Worm (Caenorhabditis elegans) whole organism, young adult: ENCODE data around the gene F57F4.1.

Experiments
- B0035.1 ChIP-seq: sonication (generic microtip); optimal IDR thresholded peaks from 2 replicates; lab custom pipeline; 2016; ENCODE audit warnings: missing genetic modification characterization, mild to moderate bottlenecking, missing compliant biosample characterization, missing genotype, missing genetic modification reagents
- C06A6.2 ChIP-seq: fragments of 200-800 bp; sonication (Bioruptor generic); conservative IDR thresholded peaks from 2 replicates; pipeline ENCODE4 v1.3.6; 2022; ENCODE audit warnings: missing genetic modification characterization, missing compliant biosample characterization
- C17E4.6 ChIP-seq: fragments of 200-800 bp; sonication (Bioruptor generic); IDR thresholded peaks from 2 replicates; pipeline ENCODE4 v1.3.6; 2022; ENCODE audit warnings: missing genetic modification reagents, missing genetic modification characterization, missing compliant biosample characterization
- F23B12.7 ChIP-seq: sonication (generic microtip); optimal IDR thresholded peaks from 2 replicates; lab custom pipeline; 2017; ENCODE audit warnings: missing genetic modification characterization, mild to moderate bottlenecking, missing compliant biosample characterization, antibody characterized with exemption, moderate library complexity; ENCODE audit not compliant: insufficient read depth
- F33H1.4 ChIP-seq: fragments of 200-800 bp; sonication (Bioruptor generic); IDR thresholded peaks from 2 replicates; pipeline ENCODE4 v1.3.6; 2022; ENCODE audit warnings: missing genetic modification reagents, missing genetic modification characterization, missing compliant biosample characterization
- F37B4.10 ChIP-seq: fragments of 200-800 bp; sonication (Bioruptor generic); IDR thresholded peaks from 2 replicates; pipeline ENCODE4 v1.3.6; 2022; ENCODE audit warnings: missing genetic modification characterization, missing compliant biosample characterization
- F55B11.4 ChIP-seq: sonication (generic microtip); optimal IDR thresholded peaks from 2 replicates; lab custom pipeline; 2016; ENCODE audit warnings: missing compliant biosample characterization, missing genetic modification characterization, borderline replicate concordance; ENCODE audit not compliant: insufficient read depth
- K12H6.12 ChIP-seq: fragments of 200-800 bp; sonication (Bioruptor generic); optimal IDR thresholded peaks from 2 replicates; lab custom pipeline; 2018; ENCODE audit warnings: mild to moderate bottlenecking, missing genetic modification characterization, missing compliant biosample characterization
- T07F8.4 ChIP-seq: sonication (generic microtip); optimal IDR thresholded peaks from 2 replicates; lab custom pipeline; 2016; ENCODE audit warnings: mild to moderate bottlenecking, missing genetic modification characterization, moderate library complexity, missing compliant biosample characterization
- Y53F4B.3 ChIP-seq: fragments of 200-800 bp; sonication (Bioruptor generic); IDR thresholded peaks from 2 replicates; pipeline ENCODE4 v1.3.6; 2022; ENCODE audit warnings: missing genetic modification reagents, missing genetic modification characterization, missing compliant biosample characterization
- Y67H2A.10 ChIP-seq: fragments of 200-800 bp; sonication (Bioruptor generic); conservative IDR thresholded peaks from 2 replicates; pipeline ENCODE4 v1.3.6; 2022; ENCODE audit warnings: missing genetic modification reagents, missing genetic modification characterization, missing compliant biosample characterization
- atf-7 ChIP-seq: sonication (generic microtip); optimal IDR thresholded peaks from 2 replicates; lab custom pipeline; 2017; ENCODE audit warnings: mild to moderate bottlenecking, missing genetic modification characterization, missing compliant biosample characterization
- attf-5 ChIP-seq: fragments of 200-800 bp; sonication (Bioruptor generic); optimal IDR thresholded peaks from 2 replicates; lab custom pipeline; 2018; ENCODE audit warnings: mild to moderate bottlenecking, missing genetic modification characterization, missing compliant biosample characterization
- cebp-1 ChIP-seq, 2 experiments: fragments of 200-800 bp in 1 of 2; sonication (Bioruptor generic) in 1 of 2; sonication (generic microtip) in 1 of 2; IDR thresholded peaks in 1 of 2; optimal IDR thresholded peaks in 1 of 2; 2 replicates each; pipeline versions ENCODE4 v1.3.6 to Lab custom; 2017 to 2022; ENCODE audit warnings: missing compliant biosample characterization in 2 of 2, missing genetic modification characterization in 2 of 2, mild to moderate bottlenecking in 1 of 2, missing genetic modification reagents in 1 of 2, moderate library complexity in 1 of 2
- ceh-27 ChIP-seq: fragments of 200-800 bp; sonication (Bioruptor generic); optimal IDR thresholded peaks from 2 replicates; lab custom pipeline; 2018; ENCODE audit warnings: mild to moderate bottlenecking, missing genetic modification characterization, moderate library complexity, missing compliant biosample characterization
- ceh-58 ChIP-seq: fragments of 200-800 bp; sonication (Bioruptor generic); IDR thresholded peaks from 2 replicates; pipeline ENCODE4 v1.3.6; 2022; ENCODE audit warnings: missing genetic modification characterization, missing compliant biosample characterization
- dox-1 ChIP-seq: fragments of 200-800 bp; sonication (Bioruptor generic); IDR thresholded peaks from 2 replicates; pipeline ENCODE4 v1.3.6; 2022; ENCODE audit warnings: missing genetic modification reagents, missing genetic modification characterization, missing compliant biosample characterization
- ets-4 ChIP-seq: fragments of 200-800 bp; sonication (Bioruptor generic); optimal IDR thresholded peaks from 2 replicates; lab custom pipeline; 2018; ENCODE audit warnings: mild to moderate bottlenecking, missing genetic modification characterization, missing compliant biosample characterization
- fkh-3 ChIP-seq: sonication (generic microtip); optimal IDR thresholded peaks from 2 replicates; lab custom pipeline; 2016; ENCODE audit warnings: mild to moderate bottlenecking, missing genetic modification characterization, missing compliant biosample characterization
- him-1 ChIP-seq: sonication (generic microtip); optimal IDR thresholded peaks from 2 replicates; lab custom pipeline; 2016; ENCODE audit warnings: missing genotype, missing genetic modification reagents, missing genetic modification characterization, missing compliant biosample characterization
- hlh-12 ChIP-seq: sonication (generic microtip); optimal IDR thresholded peaks from 2 replicates; lab custom pipeline; 2016; ENCODE audit warnings: missing genetic modification characterization, missing compliant biosample characterization
- let-607 ChIP-seq, 2 experiments: fragments of 200-800 bp in 1 of 2; sonication (Bioruptor generic) in 1 of 2; sonication (generic microtip) in 1 of 2; optimal IDR thresholded peaks; 2 replicates each; lab custom pipeline; 2016 to 2018; ENCODE audit warnings: mild to moderate bottlenecking in 2 of 2, missing compliant biosample characterization in 2 of 2, missing genetic modification characterization in 2 of 2, moderate library complexity in 2 of 2, missing genotype in 1 of 2
- lin-54 ChIP-seq: fragments of 200-800 bp; sonication (Bioruptor generic); optimal IDR thresholded peaks from 2 replicates; lab custom pipeline; 2018; ENCODE audit warnings: mild to moderate bottlenecking, missing genetic modification characterization, missing compliant biosample characterization
- madf-3 ChIP-seq: fragments of 200-800 bp; sonication (Bioruptor generic); IDR thresholded peaks from 2 replicates; pipeline ENCODE4 v1.3.6; 2022; ENCODE audit warnings: missing genetic modification reagents, missing genetic modification characterization, missing compliant biosample characterization
- madf-6 ChIP-seq: fragments of 200-800 bp; sonication (Bioruptor generic); IDR thresholded peaks from 2 replicates; pipeline ENCODE4 v1.3.6; 2022; ENCODE audit warnings: missing genetic modification reagents, missing genetic modification characterization, missing compliant biosample characterization
- madf-8 ChIP-seq: fragments of 200-800 bp; sonication (Bioruptor generic); conservative IDR thresholded peaks from 2 replicates; pipeline ENCODE4 v1.3.6; 2022; ENCODE audit warnings: missing genetic modification reagents, missing genetic modification characterization, missing compliant biosample characterization
- mcd-1 ChIP-seq: fragments of 200-800 bp; sonication (Bioruptor generic); IDR thresholded peaks from 2 replicates; pipeline ENCODE4 v1.3.6; 2022; ENCODE audit warnings: missing genetic modification reagents, missing genetic modification characterization, missing compliant biosample characterization
- mxl-1 ChIP-seq: sonication (generic microtip); optimal IDR thresholded peaks from 2 replicates; lab custom pipeline; 2016; ENCODE audit warnings: missing genetic modification characterization, missing compliant biosample characterization
- nfya-2 ChIP-seq: fragments of 200-800 bp; sonication (Bioruptor generic); IDR thresholded peaks from 2 replicates; pipeline ENCODE4 v1.3.6; 2022; ENCODE audit warnings: missing genetic modification reagents, missing genetic modification characterization, missing compliant biosample characterization
- nfyb-1 ChIP-seq: fragments of 200-800 bp; sonication (Bioruptor generic); IDR thresholded peaks from 2 replicates; pipeline ENCODE4 v1.3.6; 2022; ENCODE audit warnings: missing genetic modification reagents, missing genetic modification characterization, missing compliant biosample characterization
- nhr-179 ChIP-seq: sonication (generic microtip); optimal IDR thresholded peaks from 2 replicates; lab custom pipeline; 2016; ENCODE audit warnings: mild to moderate bottlenecking, missing genetic modification characterization, missing compliant biosample characterization
- nhr-80 ChIP-seq: sonication (generic microtip); optimal IDR thresholded peaks from 2 replicates; lab custom pipeline; 2016; ENCODE audit warnings: missing genetic modification characterization, missing compliant biosample characterization
- pha-4 ChIP-seq: fragments of 150-350 bp; sonication (generic microtip); optimal IDR thresholded peaks from 2 replicates; lab custom pipeline; 2014; ENCODE audit warnings: missing biosample characterization, missing genetic modification reagents, missing genetic modification characterization
- rpc-1 ChIP-seq, 2 experiments: fragments of 150-350 bp in 1 of 2; sonication (generic microtip) in 1 of 2; optimal IDR thresholded peaks; 2 replicates each; lab custom pipeline; 2014 to 2018; ENCODE audit warnings: missing biosample characterization in 1 of 2, missing genetic modification characterization in 1 of 2, missing genetic modification reagents in 1 of 2, missing genotype in 1 of 2
- snpc-3.4 ChIP-seq: sonication (generic microtip); optimal IDR thresholded peaks from 2 replicates; lab custom pipeline; 2017; ENCODE audit warnings: missing genetic modification characterization, mild to moderate bottlenecking, missing compliant biosample characterization, antibody characterized with exemption, moderate library complexity, missing genotype, missing genetic modification reagents
- unc-130 ChIP-seq: sonication (generic microtip); optimal IDR thresholded peaks from 2 replicates; lab custom pipeline; 2016; ENCODE audit warnings: missing genetic modification reagents, missing genetic modification characterization, missing compliant biosample characterization
- unc-62 ChIP-seq: fragments of 150-350 bp; optimal IDR thresholded peaks from 2 replicates; lab custom pipeline; 2014; ENCODE audit warnings: missing biosample characterization, missing genetic modification reagents, missing genetic modification characterization
- zfh-2 ChIP-seq: fragments of 200-800 bp; sonication (Bioruptor generic); conservative IDR thresholded peaks from 2 replicates; pipeline ENCODE4 v1.3.6; 2022; ENCODE audit warnings: missing genetic modification reagents, missing genetic modification characterization, missing compliant biosample characterization
- zim-3 ChIP-seq: sonication (generic microtip); optimal IDR thresholded peaks from 2 replicates; lab custom pipeline; 2017; ENCODE audit warnings: mild to moderate bottlenecking, missing genetic modification characterization, moderate library complexity, missing compliant biosample characterization

Gene F57F4.1

ce11 chrV:6355975-6356441, 34.3 kb upstream of the F57F4.1 start, which contains the start of gene bcl-11:
Gene bcl-11 (plus strand): TSS chrV:6356025.
- TF ChIP-seq Y53F4B.3 (GFP tag; lab: Robert Waterston, UW), result no peak
- no peak for TF ChIP-seq K12H6.12 (tag; lab: Kevin White, UChicago)
- TF ChIP-seq snpc-3.4 (tag; lab: Kevin White, UChicago), result no peak
- TF ChIP-seq mxl-1, result no peak
- TF ChIP-seq F23B12.7 (tag; lab: Kevin White, UChicago), result no peak
- no peak for TF ChIP-seq unc-62 (GFP tag; lab: Kevin White, UChicago)
- TF ChIP-seq C06A6.2, result no peak
- no peak for TF ChIP-seq fkh-3 (tag; lab: Kevin White, UChicago)
- no peak for TF ChIP-seq madf-3
- no peak for TF ChIP-seq unc-130 (GFP tag; lab: Kevin White, UChicago)
- TF ChIP-seq mcd-1 (GFP tag; lab: Robert Waterston, UW), result no peak
- TF ChIP-seq nhr-80 (tag; lab: Kevin White, UChicago), result peak; percentile 90
- TF ChIP-seq let-607 (tag; optimal IDR thresholded peaks at IDR 0.05; lab: Kevin White, UChicago), result peak in 1 of 2 experiments; percentile 26
- TF ChIP-seq zim-3 (tag; lab: Kevin White, UChicago), result no peak
- no peak for TF ChIP-seq lin-54
- TF ChIP-seq cebp-1 (GFP tag; IDR thresholded peaks at IDR 0.05; lab: Robert Waterston, UW), result no peak; the same call in 1 of the 2 replicates
- TF ChIP-seq cebp-1 (tag; optimal IDR thresholded peaks at IDR 0.05; lab: Kevin White, UChicago), result peak; percentile 60
- no peak for TF ChIP-seq Y67H2A.10 (GFP tag; lab: Robert Waterston, UW)
- TF ChIP-seq madf-6, result no peak
- peak; percentile 24 for TF ChIP-seq atf-7 (tag; lab: Kevin White, UChicago)
- TF ChIP-seq dox-1 (GFP tag; lab: Robert Waterston, UW), result peak; percentile 34; the same call in 1 of the 2 replicates
- TF ChIP-seq C17E4.6, result no peak
- TF ChIP-seq madf-8 (GFP tag; lab: Robert Waterston, UW), result no peak
- TF ChIP-seq B0035.1 (tag; lab: Kevin White, UChicago), result no peak
- TF ChIP-seq, all 124 proteins: peak for 5

ce11 chrV:6357236-6357635, 33.0 kb upstream of the F57F4.1 start:
- TF ChIP-seq zfh-2 (GFP tag; lab: Robert Waterston, UW) (peak; percentile 29; the same call in 1 of the 2 replicates), pha-4 (tag; lab: Kevin White, UChicago) (peak; percentile 3), hlh-12 (tag; lab: Kevin White, UChicago) (no peak)

DNA sequence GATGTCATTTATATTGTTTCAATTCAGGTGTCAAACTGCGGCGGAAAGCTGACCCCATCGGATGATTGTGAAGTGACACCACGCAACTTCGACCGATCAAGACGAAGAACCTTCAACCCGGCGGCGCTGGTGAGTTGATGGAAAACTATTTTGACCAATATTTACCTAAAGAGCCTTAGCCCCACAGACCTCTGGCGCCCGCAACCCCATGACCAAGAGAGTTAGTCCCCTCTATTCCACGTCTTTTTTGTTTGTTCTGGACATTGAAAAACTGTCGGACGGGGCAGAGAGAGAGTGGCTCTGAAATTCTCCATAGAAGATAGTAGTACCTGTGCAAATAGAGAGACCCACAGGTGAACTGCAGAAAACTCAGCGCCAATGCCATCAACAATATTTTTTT, 31.6 kb upstream of the F57F4.1 start:
- TF ChIP-seq ceh-27 (no peak), nfyb-1 (GFP tag; lab: Robert Waterston, UW) (0 out of 2 replicates have a peak, but pooled peaks have one; percentile 32)

DNA sequence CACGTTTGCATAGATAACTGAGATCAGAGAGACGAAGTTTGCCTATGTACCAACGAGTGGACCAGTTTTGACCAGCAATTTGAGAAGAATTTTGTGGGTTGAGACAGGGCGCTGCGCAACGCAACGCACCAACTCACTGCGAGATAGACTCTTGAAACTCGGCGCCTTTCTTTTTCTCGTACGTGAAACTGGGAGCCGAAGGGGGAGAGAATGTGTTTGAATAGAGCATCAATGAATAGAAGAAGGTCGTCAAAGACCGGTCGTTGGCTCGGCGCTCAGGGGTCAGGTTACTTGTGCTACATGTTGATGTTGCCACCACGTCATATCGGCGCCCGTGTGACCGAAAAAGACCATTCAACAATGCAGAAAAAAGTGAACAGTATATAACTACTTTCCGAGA, 30.7 kb upstream of the F57F4.1 start:
- TF ChIP-seq attf-5, result no peak
- no peak for TF ChIP-seq ets-4 (GFP tag; lab: Kevin White, UChicago)
- no peak for TF ChIP-seq F33H1.4 (GFP tag; lab: Robert Waterston, UW)
- TF ChIP-seq rpc-1 (optimal IDR thresholded peaks at IDR 0.05; lab: Kevin White, UChicago), result no peak
- no peak for TF ChIP-seq rpc-1 (tag; optimal IDR thresholded peaks at IDR 0.05; lab: Kevin White, UChicago)
- TF ChIP-seq nhr-179 (tag; lab: Kevin White, UChicago), result no peak
- TF ChIP-seq him-1 (tag; lab: Kevin White, UChicago), result no peak
- TF ChIP-seq F55B11.4 (tag; lab: Kevin White, UChicago), result no peak
- no peak for TF ChIP-seq nfya-2 (GFP tag; lab: Robert Waterston, UW)
- TF ChIP-seq F37B4.10 (GFP tag; lab: Robert Waterston, UW), result no peak
- TF ChIP-seq K12H6.12 (tag; lab: Kevin White, UChicago), result no peak
- TF ChIP-seq Y67H2A.10 (GFP tag; lab: Robert Waterston, UW), result no peak
- TF ChIP-seq ceh-58 (GFP tag; lab: Robert Waterston, UW), result no peak
- TF ChIP-seq zfh-2 (GFP tag; lab: Robert Waterston, UW), result 0 out of 2 replicates have a peak, but pooled peaks have one; percentile 27
- no peak for TF ChIP-seq cebp-1 (GFP tag; IDR thresholded peaks at IDR 0.05; lab: Robert Waterston, UW)
- TF ChIP-seq cebp-1 (tag; optimal IDR thresholded peaks at IDR 0.05; lab: Kevin White, UChicago), result peak; percentile 0
- no peak for TF ChIP-seq T07F8.4 (tag; lab: Kevin White, UChicago)
- TF ChIP-seq let-607 (tag; optimal IDR thresholded peaks at IDR 0.05; lab: Kevin White, UChicago), result no peak
